Worm (Caenorhabditis elegans) whole organism, L2 larva: Measurements from ENCODE around the gene srsx-7.

Experiments used
- C34F6.9 ChIP-seq: fragments of 150-350 bp; optimal IDR thresholded peaks from 2 replicates; lab custom pipeline; 2014; ENCODE audit warnings: missing biosample characterization, missing genetic modification characterization
- ZK546.5 ChIP-seq: sonication (generic microtip); optimal IDR thresholded peaks from 2 replicates; lab custom pipeline; 2017; ENCODE audit warnings: missing biosample characterization, missing genetic modification characterization
- ama-1 ChIP-seq: fragments of 150-350 bp; optimal IDR thresholded peaks from 2 replicates; lab custom pipeline; 2018; ENCODE audit warnings: inconsistent platforms
- dmd-4 ChIP-seq: sonication (generic microtip); optimal IDR thresholded peaks from 2 replicates; lab custom pipeline; 2017; ENCODE audit warnings: missing biosample characterization, missing genetic modification characterization
- egl-27 ChIP-seq: sonication (generic microtip); optimal IDR thresholded peaks from 3 replicates; lab custom pipeline; 2017; ENCODE audit warnings: missing biosample characterization, missing genetic modification reagents, missing genetic modification characterization
- elt-3 ChIP-seq: sonication (generic microtip); optimal IDR thresholded peaks from 2 replicates; lab custom pipeline; 2017; ENCODE audit warnings: missing biosample characterization, missing genetic modification characterization
- fos-1 ChIP-seq: fragments of 150-350 bp; optimal IDR thresholded peaks from 2 replicates; lab custom pipeline; 2014; ENCODE audit warnings: missing biosample characterization, missing genetic modification characterization
- lin-13 ChIP-seq: fragments of 150-350 bp; optimal IDR thresholded peaks from 2 replicates; lab custom pipeline; 2014; ENCODE audit warnings: missing biosample characterization, missing genetic modification reagents, missing genetic modification characterization
- mab-5 ChIP-seq: fragments of 150-350 bp; optimal IDR thresholded peaks from 2 replicates; lab custom pipeline; 2014; ENCODE audit warnings: missing biosample characterization, missing genetic modification characterization
- nhr-237 ChIP-seq: fragments of 150-350 bp; optimal IDR thresholded peaks from 2 replicates; lab custom pipeline; 2014; ENCODE audit warnings: missing biosample characterization, missing genetic modification characterization
- skn-1 ChIP-seq: sonication (generic microtip); optimal IDR thresholded peaks from 2 replicates; lab custom pipeline; 2017; ENCODE audit warnings: missing biosample characterization, missing genetic modification characterization
- snpc-4 ChIP-seq: fragments of 150-350 bp; optimal IDR thresholded peaks from 2 replicates; lab custom pipeline; 2014; ENCODE audit warnings: missing biosample characterization, missing genetic modification characterization
- unc-62 ChIP-seq: fragments of 150-350 bp; optimal IDR thresholded peaks from 2 replicates; lab custom pipeline; 2014; ENCODE audit warnings: missing biosample characterization, missing genetic modification reagents, missing genetic modification characterization
- ztf-11 ChIP-seq: sonication (generic microtip); optimal IDR thresholded peaks from 2 replicates; lab custom pipeline; 2017; ENCODE audit warnings: missing biosample characterization, missing genetic modification characterization

DNA sequence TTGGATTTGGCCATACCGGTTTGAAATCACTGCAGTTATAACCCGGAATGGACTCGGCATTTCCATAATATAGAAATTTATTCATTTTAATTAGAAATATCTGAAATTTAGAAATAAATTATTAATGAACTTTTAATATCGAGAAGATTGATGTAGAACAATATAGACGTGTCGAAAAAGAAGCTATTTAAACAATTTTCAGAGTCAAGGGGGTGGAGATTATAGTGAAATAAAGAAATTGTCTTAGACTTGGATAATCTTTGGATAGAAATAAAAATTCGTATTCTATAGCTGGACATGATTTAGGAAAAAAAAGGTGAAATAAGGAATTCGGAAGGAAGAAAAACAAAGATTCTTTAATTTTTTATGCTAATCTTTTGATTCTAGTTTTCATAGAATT is 14.7 kb downstream of the srsx-7 start, which contains the start of gene srt-53:
- TF ChIP-seq unc-62 (GFP tag; lab: Kevin White, UChicago) (no peak), lin-13 (no peak), C34F6.9 (tag; lab: Kevin White, UChicago) (no peak), nhr-237 (tag; lab: Kevin White, UChicago) (no peak), ama-1 (lab: Kevin White, UChicago) (no peak), skn-1 (tag; lab: Kevin White, UChicago) (no peak), egl-27 (tag; lab: Kevin White, UChicago) (no peak), fos-1 (tag; lab: Kevin White, UChicago) (no peak), elt-3 (tag; lab: Kevin White, UChicago) (no peak), ztf-11 (tag; lab: Kevin White, UChicago) (no peak), snpc-4 (no peak), dmd-4 (tag; lab: Kevin White, UChicago) (no peak), mab-5 (tag; lab: Kevin White, UChicago) (no peak), ZK546.5 (tag; lab: Kevin White, UChicago) (no peak)
